Fruit fly (Drosophila melanogaster) whole organism, pupa: Measurements from ENCODE around the gene Ak1.

Experiments
- CG12605 ChIP-seq: fragments of 200-800 bp; sonication (Bioruptor generic); IDR thresholded peaks from 2 replicates; pipeline ENCODE4 v1.3.6; 2022; ENCODE audit warnings: missing biosample characterization, missing genetic modification characterization
- CG17806 ChIP-seq: fragments of 200-800 bp; sonication (Bioruptor generic); optimal IDR thresholded peaks from 2 replicates; lab custom pipeline; 2018; ENCODE audit warnings: missing biosample characterization, mild to moderate bottlenecking, missing genetic modification characterization, moderate library complexity
- CG32121 ChIP-seq: fragments of 200-800 bp; sonication (Bioruptor generic); IDR thresholded peaks from 2 replicates; pipeline ENCODE4 v1.3.6; 2022; ENCODE audit warnings: missing biosample characterization, missing genetic modification characterization
- D1 ChIP-seq: fragments of 200-800 bp; sonication (Bioruptor generic); optimal IDR thresholded peaks from 2 replicates; lab custom pipeline; 2018; ENCODE audit warnings: missing biosample characterization, mild to moderate bottlenecking, missing genetic modification characterization, moderate library complexity
- rn ChIP-seq: fragments of 200-800 bp; sonication (Bioruptor generic); IDR thresholded peaks from 2 replicates; pipeline ENCODE4 v1.3.6; 2022; ENCODE audit warnings: missing biosample characterization, missing genetic modification characterization

DNA sequence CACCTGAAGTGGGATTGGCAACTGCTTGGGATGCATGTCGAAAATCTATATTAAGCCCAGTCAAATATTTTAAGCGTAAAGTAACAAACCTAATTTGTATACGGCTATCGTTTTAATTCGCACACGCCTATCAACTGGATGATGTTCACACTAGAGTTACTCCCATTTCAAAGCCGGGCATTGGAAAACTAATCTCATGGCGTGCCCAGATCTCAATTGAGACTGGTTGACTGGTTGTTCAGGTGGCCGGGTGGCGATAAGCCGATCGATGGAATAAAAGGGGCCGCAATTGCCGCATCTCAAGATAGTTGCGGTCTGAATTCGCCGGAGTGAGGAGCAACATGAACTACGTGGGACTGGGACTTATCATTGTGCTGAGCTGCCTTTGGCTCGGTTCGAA is 15.4 kb downstream of the Ak1 start, which contains the start of gene Est-6:
- TF ChIP-seq CG17806 (no peak), CG32121 (GFP tag; lab: Robert Waterston, UW) (no peak), rn (GFP tag; lab: Robert Waterston, UW) (no peak), CG12605 (GFP tag; lab: Robert Waterston, UW) (no peak), D1 (tag; lab: Kevin White, UChicago) (no peak)
